Fruit fly (Drosophila melanogaster) whole organism, embryonic: ENCODE measurements around the gene CrzR.

Experiments used
- BEAF-32 ChIP-seq: fragments of 200-800 bp; sonication (Bioruptor generic); optimal IDR thresholded peaks from 3 replicates; lab custom pipeline; 2017; ENCODE audit warnings: missing biosample characterization, missing genetic modification characterization, mild to moderate bottlenecking, moderate library complexity, missing genetic modification reagents
- CG11093 ChIP-seq: fragments of 200-800 bp; sonication (Bioruptor generic); IDR thresholded peaks from 3 replicates; pipeline ENCODE4 v1.3.6; 2022; ENCODE audit warnings: missing biosample characterization, missing genetic modification characterization
- CG11560 ChIP-seq: fragments of 200-800 bp; sonication (Bioruptor generic); IDR thresholded peaks from 3 replicates; pipeline ENCODE4 v1.3.6; 2022; ENCODE audit warnings: missing biosample characterization, missing genetic modification characterization
- CG12155 ChIP-seq: fragments of 200-800 bp; sonication (Bioruptor generic); optimal IDR thresholded peaks from 3 replicates; lab custom pipeline; 2016; ENCODE audit warnings: missing biosample characterization, missing genetic modification characterization
- CG12942 ChIP-seq: fragments of 200-800 bp; sonication (Bioruptor generic); optimal IDR thresholded peaks from 3 replicates; lab custom pipeline; 2016; ENCODE audit warnings: missing biosample characterization, missing genetic modification characterization
- CG14860 ChIP-seq: fragments of 200-800 bp; sonication (Bioruptor generic); IDR thresholded peaks from 3 replicates; pipeline ENCODE4 v1.3.6; 2022; ENCODE audit warnings: missing biosample characterization, missing genetic modification characterization; ENCODE audit not compliant: partially characterized antibody
- CG15073 ChIP-seq: fragments of 200-800 bp; sonication (Bioruptor generic); optimal IDR thresholded peaks from 2 replicates; lab custom pipeline; 2016; ENCODE audit warnings: missing biosample characterization, missing genetic modification characterization
- CG17802 ChIP-seq: fragments of 200-800 bp; sonication (Bioruptor generic); optimal IDR thresholded peaks from 2 replicates; lab custom pipeline; 2018; ENCODE audit warnings: missing biosample characterization, mild to moderate bottlenecking, missing genetic modification characterization, moderate library complexity
- CG8478 ChIP-seq: fragments of >200 bp; optimal IDR thresholded peaks from 2 replicates; lab custom pipeline; 2018
- CG8924 ChIP-seq: fragments of 200-800 bp; optimal IDR thresholded peaks from 3 replicates; lab custom pipeline; 2019; ENCODE audit warnings: missing biosample characterization, mild to moderate bottlenecking, missing genetic modification characterization, moderate library complexity
- CG9609 ChIP-seq: fragments of 200-800 bp; sonication (Bioruptor generic); optimal IDR thresholded peaks from 3 replicates; lab custom pipeline; 2016; ENCODE audit warnings: missing biosample characterization, missing genetic modification characterization
- CG9932 ChIP-seq: fragments of 200-800 bp; sonication (Bioruptor generic); IDR thresholded peaks from 2 replicates; pipeline ENCODE4 v1.3.6; 2022; ENCODE audit warnings: missing biosample characterization, missing genetic modification characterization
- CHES-1-like ChIP-seq: fragments of 200-800 bp; sonication (Bioruptor generic); optimal IDR thresholded peaks from 2 replicates; lab custom pipeline; 2016; ENCODE audit warnings: missing biosample characterization, missing genetic modification characterization
- Fer3 ChIP-seq: fragments of 200-800 bp; sonication (Bioruptor generic); optimal IDR thresholded peaks from 2 replicates; lab custom pipeline; 2018; ENCODE audit warnings: missing biosample characterization, mild to moderate bottlenecking, missing genetic modification characterization, moderate library complexity
- Hsf ChIP-seq: fragments of 200-800 bp; sonication (Bioruptor generic); optimal IDR thresholded peaks from 3 replicates; lab custom pipeline; 2016; ENCODE audit warnings: missing biosample characterization, missing genetic modification characterization
- Myb ChIP-seq: fragments of 200-800 bp; sonication (Bioruptor generic); optimal IDR thresholded peaks from 2 replicates; lab custom pipeline; 2016; ENCODE audit warnings: missing biosample characterization, missing genetic modification characterization
- NC2β ChIP-seq: fragments of 200-800 bp; sonication (Bioruptor generic); optimal IDR thresholded peaks from 2 replicates; lab custom pipeline; 2016; ENCODE audit warnings: missing biosample characterization, missing genetic modification characterization
- Neu2 ChIP-seq: fragments of 200-800 bp; sonication (Bioruptor generic); optimal IDR thresholded peaks from 3 replicates; lab custom pipeline; 2016; ENCODE audit warnings: missing biosample characterization, missing genetic modification characterization, borderline replicate concordance
- Nf-YC ChIP-seq: fragments of 200-800 bp; optimal IDR thresholded peaks from 3 replicates; lab custom pipeline; 2019; ENCODE audit warnings: missing biosample characterization, mild to moderate bottlenecking, missing genetic modification characterization, moderate library complexity
- Ptx1 ChIP-seq: fragments of 200-800 bp; sonication (Bioruptor generic); IDR thresholded peaks from 2 replicates; pipeline ENCODE4 v1.3.6; 2022; ENCODE audit warnings: missing biosample characterization, missing genetic modification characterization
- Rfx ChIP-seq: fragments of 200-800 bp; sonication (Bioruptor generic); IDR thresholded peaks from 2 replicates; pipeline ENCODE4 v1.3.6; 2022; ENCODE audit warnings: missing biosample characterization, missing genetic modification characterization
- Xbp1 ChIP-seq: fragments of 200-800 bp; sonication (Bioruptor generic); optimal IDR thresholded peaks from 3 replicates; lab custom pipeline; 2016; ENCODE audit warnings: missing biosample characterization, mild to moderate bottlenecking, missing genetic modification characterization
- abd-A ChIP-seq: fragments of 200-800 bp; sonication (Bioruptor generic); optimal IDR thresholded peaks from 3 replicates; lab custom pipeline; 2019; ENCODE audit warnings: missing biosample characterization, mild to moderate bottlenecking, missing genetic modification characterization, moderate library complexity
- al ChIP-seq: fragments of 200-800 bp; sonication (Bioruptor generic); IDR thresholded peaks from 2 replicates; pipeline ENCODE4 v1.3.6; 2022; ENCODE audit warnings: missing biosample characterization, missing genetic modification characterization
- crp ChIP-seq, 2 experiments: fragments of 200-800 bp; sonication (Bioruptor generic); optimal IDR thresholded peaks; 2 replicates in 1 of 2; 3 replicates in 1 of 2; lab custom pipeline; 2017; ENCODE audit warnings: missing biosample characterization in 2 of 2, missing genetic modification characterization in 2 of 2, mild to moderate bottlenecking in 1 of 2, moderate library complexity in 1 of 2
- dimm ChIP-seq: fragments of 200-800 bp; sonication (Bioruptor generic); IDR thresholded peaks from 2 replicates; pipeline ENCODE4 v1.3.6; 2022; ENCODE audit warnings: missing biosample characterization, missing genetic modification characterization
- gem ChIP-seq: fragments of 200-800 bp; sonication (Bioruptor generic); optimal IDR thresholded peaks from 2 replicates; lab custom pipeline; 2019; ENCODE audit warnings: missing biosample characterization, mild to moderate bottlenecking, missing genetic modification characterization, moderate library complexity
- ind ChIP-seq: fragments of 200-800 bp; sonication (Bioruptor generic); optimal IDR thresholded peaks from 3 replicates; lab custom pipeline; 2016; ENCODE audit warnings: missing biosample characterization, missing genetic modification characterization
- inv ChIP-seq: fragments of 200-800 bp; sonication (Bioruptor generic); IDR thresholded peaks from 2 replicates; pipeline ENCODE4 v1.3.6; 2022; ENCODE audit warnings: missing biosample characterization, missing genetic modification characterization; ENCODE audit not compliant: partially characterized antibody
- knrl ChIP-seq: fragments of 200-800 bp; sonication (Bioruptor generic); IDR thresholded peaks from 3 replicates; pipeline ENCODE4 v1.3.6; 2022; ENCODE audit warnings: missing biosample characterization, missing genetic modification characterization; ENCODE audit not compliant: partially characterized antibody
- lola ChIP-seq, 3 experiments: fragments of >200 bp in 2 of 3; fragments of 200-800 bp in 1 of 3; sonication (Bioruptor generic) in 1 of 3; optimal IDR thresholded peaks; 2 replicates each; lab custom pipeline; 2017 to 2019; ENCODE audit warnings: missing biosample characterization in 3 of 3, missing genetic modification characterization in 3 of 3, mild to moderate bottlenecking in 1 of 3, moderate library complexity in 1 of 3
- nmo ChIP-seq: fragments of 200-800 bp; sonication (Bioruptor generic); optimal IDR thresholded peaks from 2 replicates; lab custom pipeline; 2018; ENCODE audit warnings: missing biosample characterization, mild to moderate bottlenecking, missing genetic modification characterization, moderate library complexity
- onecut ChIP-seq: fragments of 200-800 bp; sonication (Bioruptor generic); IDR thresholded peaks from 2 replicates; pipeline ENCODE4 v1.3.6; 2022; ENCODE audit warnings: missing biosample characterization, missing genetic modification characterization
- phol ChIP-seq: fragments of 200-800 bp; sonication (Bioruptor generic); optimal IDR thresholded peaks from 3 replicates; lab custom pipeline; 2018; ENCODE audit warnings: missing biosample characterization, mild to moderate bottlenecking, missing genetic modification characterization, moderate library complexity
- rib ChIP-seq: fragments of 200-800 bp; sonication (Bioruptor generic); IDR thresholded peaks from 2 replicates; pipeline ENCODE4 v1.3.6; 2022; ENCODE audit warnings: missing biosample characterization, missing genetic modification characterization
- shn ChIP-seq: fragments of 200-800 bp; sonication (Bioruptor generic); optimal IDR thresholded peaks from 3 replicates; lab custom pipeline; 2016; ENCODE audit warnings: missing biosample characterization, missing genetic modification characterization
- sima ChIP-seq: fragments of 200-800 bp; sonication (Bioruptor generic); optimal IDR thresholded peaks from 2 replicates; lab custom pipeline; 2016; ENCODE audit warnings: missing biosample characterization, missing genetic modification characterization
- sisA ChIP-seq: fragments of 200-800 bp; sonication (Bioruptor generic); IDR thresholded peaks from 2 replicates; pipeline ENCODE4 v1.3.6; 2022; ENCODE audit warnings: missing biosample characterization, missing genetic modification characterization
- sna ChIP-seq: fragments of 200-800 bp; sonication (Bioruptor generic); IDR thresholded peaks from 2 replicates; pipeline ENCODE4 v1.3.6; 2022; ENCODE audit warnings: missing biosample characterization, missing genetic modification characterization; ENCODE audit not compliant: partially characterized antibody
- stwl ChIP-seq: fragments of 200-800 bp; sonication (Bioruptor generic); optimal IDR thresholded peaks from 3 replicates; lab custom pipeline; 2018; ENCODE audit warnings: missing biosample characterization, mild to moderate bottlenecking, missing genetic modification characterization, moderate library complexity
- twi ChIP-seq: fragments of 200-800 bp; optimal IDR thresholded peaks from 2 replicates; lab custom pipeline; 2019; ENCODE audit warnings: missing biosample characterization, mild to moderate bottlenecking, missing genetic modification characterization, moderate library complexity
- tx ChIP-seq: fragments of 200-800 bp; sonication (Bioruptor generic); optimal IDR thresholded peaks from 2 replicates; lab custom pipeline; 2016; ENCODE audit warnings: missing biosample characterization, missing genetic modification characterization
- unc-4 ChIP-seq: fragments of 200-800 bp; sonication (Bioruptor generic); IDR thresholded peaks from 2 replicates; pipeline ENCODE4 v1.3.6; 2022; ENCODE audit warnings: missing biosample characterization, missing genetic modification characterization; ENCODE audit not compliant: partially characterized antibody
- zf30C ChIP-seq: fragments of 200-800 bp; sonication (Bioruptor generic); optimal IDR thresholded peaks from 3 replicates; lab custom pipeline; 2018; ENCODE audit warnings: missing biosample characterization, mild to moderate bottlenecking, missing genetic modification characterization

CrzR gene

dm6 chr3L:12336339-12336738 is 15.0 kb downstream of the CrzR start, which contains the start of gene CG10418 (continued):
- no peak for TF ChIP-seq dimm (GFP tag; lab: Robert Waterston, UW)
- TF ChIP-seq phol, result peak; percentile 79
- peak; percentile 25; the same call in 1 of the 3 replicates for TF ChIP-seq CG11560 (tag; lab: Robert Waterston, UW)
- TF ChIP-seq CG9932 (GFP tag; lab: Robert Waterston, UW), result peak; percentile 59
- TF ChIP-seq Neu2 (GFP tag; lab: Kevin White, UChicago), result no peak
- peak; percentile 91 for TF ChIP-seq BEAF-32 (GFP tag; lab: Kevin White, UChicago)
- TF ChIP-seq Xbp1, result peak; percentile 66
- TF ChIP-seq ind (GFP tag; lab: Kevin White, UChicago), result peak; percentile 65
- peak; percentile 14 for TF ChIP-seq CG9609
- TF ChIP-seq sima (GFP tag; lab: Kevin White, UChicago), result no peak
- peak; percentile 50 for TF ChIP-seq gem (tag; lab: Kevin White, UChicago)
- no peak for TF ChIP-seq CG15073 (GFP tag; lab: Kevin White, UChicago)
- TF ChIP-seq al (GFP tag; lab: Robert Waterston, UW), result 0 out of 2 replicates have a peak, but pooled peaks have one; percentile 16
- TF ChIP-seq tx, result peak; percentile 14
- peak; percentile 87 for TF ChIP-seq knrl (GFP tag; lab: Robert Waterston, UW)
- TF ChIP-seq unc-4 (GFP tag; lab: Robert Waterston, UW), result peak; percentile 80
- peak; percentile 10 for TF ChIP-seq Myb (GFP tag; lab: Kevin White, UChicago)
- TF ChIP-seq sna, result peak; percentile 84
- TF ChIP-seq CG8478, result peak; percentile 12
- TF ChIP-seq CG12942 (GFP tag; lab: Kevin White, UChicago), result peak; percentile 27
- TF ChIP-seq Fer3 (tag; lab: Kevin White, UChicago), result no peak
- no peak for TF ChIP-seq CG17802
- peak; percentile 67 for TF ChIP-seq sisA
- TF ChIP-seq CG8924 (tag; lab: Kevin White, UChicago), result peak; percentile 49
- peak; percentile 39 for TF ChIP-seq Ptx1 (GFP tag; lab: Robert Waterston, UW)
- TF ChIP-seq CG12155 (GFP tag; lab: Kevin White, UChicago), result peak; percentile 43
- no peak for TF ChIP-seq CHES-1-like
- TF ChIP-seq abd-A (tag; lab: Kevin White, UChicago), result peak; percentile 24
- no peak for TF ChIP-seq rib (GFP tag; lab: Robert Waterston, UW)
- TF ChIP-seq nmo (GFP tag; lab: Kevin White, UChicago), result peak; percentile 85
- peak; percentile 80 for TF ChIP-seq CG14860 (GFP tag; lab: Robert Waterston, UW)
- TF ChIP-seq stwl (tag; lab: Kevin White, UChicago), result peak; percentile 58
- no peak for TF ChIP-seq onecut (GFP tag; lab: Robert Waterston, UW)
- TF ChIP-seq NC2β (GFP tag; lab: Kevin White, UChicago), result peak; percentile 3
- TF ChIP-seq CG11093, result no peak; the same call in 2 of the 3 replicates
- peak; percentile 47 for TF ChIP-seq Nf-YC (tag; lab: Kevin White, UChicago)
- TF ChIP-seq twi, result peak; percentile 19
- TF ChIP-seq Hsf (GFP tag; lab: Kevin White, UChicago), result peak; percentile 61
- TF ChIP-seq Rfx (GFP tag; lab: Robert Waterston, UW), result peak; percentile 34; the same call in 1 of the 2 replicates
- TF ChIP-seq lola (GFP tag; optimal IDR thresholded peaks at IDR 0.05; lab: Kevin White, UChicago), result peak in 1 of 3 experiments; percentile 49
- TF ChIP-seq crp (GFP tag; optimal IDR thresholded peaks at IDR 0.05; lab: Kevin White, UChicago), result peak in 1 of 2 experiments; percentile 43
- peak; percentile 77 for TF ChIP-seq inv (GFP tag; lab: Robert Waterston, UW)
- TF ChIP-seq shn (GFP tag; lab: Kevin White, UChicago), result no peak
- TF ChIP-seq zf30C (GFP tag; lab: Kevin White, UChicago), result no peak
